Fruit fly (Drosophila melanogaster) S2 (cell line): ENCODE data around the gene dpr10.

Experiments used
- CG8478 ChIP-seq: fragments of >200 bp; optimal IDR thresholded peaks from 2 replicates; lab custom pipeline; 2018
- CTCF ChIP-seq, 2 experiments: fragments of >200 bp; optimal IDR thresholded peaks; 2 replicates each; lab custom pipeline; 2018

The dpr10 gene

dm6 chr3L:10198571-10198970 is 12.7 kb upstream of the dpr10 start:
- TF ChIP-seq CTCF (optimal IDR thresholded peaks at IDR 0.05; lab: Kevin White, UChicago), result no peak
- no peak for TF ChIP-seq CG8478

- TF ChIP-seq CG8478, result no peak
- no peak for TF ChIP-seq CTCF (optimal IDR thresholded peaks at IDR 0.05; lab: Kevin White, UChicago)
These were observed 11.5 kb upstream of the dpr10 start for dm6 chr3L:10197360-10197759.

- TF ChIP-seq CTCF (optimal IDR thresholded peaks at IDR 0.05; lab: Kevin White, UChicago) (no peak), CG8478 (no peak)
These were observed 3.3 kb upstream of the dpr10 start for dm6 chr3L:10189179-10189578.

DNA sequence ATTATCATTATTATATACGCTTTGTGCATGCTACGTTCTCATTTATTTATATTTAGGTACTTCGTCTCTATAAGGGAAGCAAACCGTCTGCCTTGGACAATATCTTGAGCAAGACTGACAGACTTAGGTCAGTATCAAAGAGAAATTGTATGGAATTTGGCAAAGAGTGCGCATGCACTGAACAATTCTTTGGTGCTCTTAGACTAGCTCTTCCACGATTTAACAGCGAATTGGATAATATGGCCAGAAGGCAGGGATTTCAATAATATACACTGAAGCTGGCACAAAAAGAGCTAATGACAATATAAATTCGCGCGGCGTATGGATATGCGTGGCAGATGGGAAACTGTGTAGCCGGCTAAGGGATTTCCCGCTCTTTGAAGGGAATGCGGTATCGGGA is 985 bp upstream of the dpr10 start:
- TF ChIP-seq CG8478 (no peak), CTCF (optimal IDR thresholded peaks at IDR 0.05; lab: Kevin White, UChicago) (no peak)

- no peak for TF ChIP-seq CG8478
- TF ChIP-seq CTCF (optimal IDR thresholded peaks at IDR 0.05; lab: Kevin White, UChicago), result no peak
These were observed 19.0 kb downstream of the dpr10 start, which contains the start of gene CG6628 for dm6 chr3L:10166923-10167322. TSS of gene CG6628 (minus strand) at chr3L:10167023.

DNA sequence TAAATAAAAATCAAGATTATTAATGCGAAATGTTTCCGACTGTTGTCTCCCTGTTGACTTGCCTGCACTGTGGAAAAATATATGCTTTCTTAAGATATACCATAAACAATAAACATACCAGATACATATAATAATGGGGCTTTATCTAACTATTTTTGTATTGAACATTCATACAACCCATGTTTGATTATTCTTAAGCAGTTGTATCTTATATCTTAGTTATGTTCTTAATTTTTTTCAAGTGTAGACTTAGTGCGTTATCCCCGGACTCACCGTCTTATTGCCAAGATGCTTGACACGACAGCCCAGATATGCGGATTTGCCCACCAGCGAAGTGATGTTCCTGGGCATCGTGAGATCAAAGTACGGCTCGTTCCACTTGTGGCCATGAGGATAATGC is 29.8 kb downstream of the dpr10 start:
- TF ChIP-seq CG8478 (no peak), CTCF (optimal IDR thresholded peaks at IDR 0.05; lab: Kevin White, UChicago) (no peak)

DNA sequence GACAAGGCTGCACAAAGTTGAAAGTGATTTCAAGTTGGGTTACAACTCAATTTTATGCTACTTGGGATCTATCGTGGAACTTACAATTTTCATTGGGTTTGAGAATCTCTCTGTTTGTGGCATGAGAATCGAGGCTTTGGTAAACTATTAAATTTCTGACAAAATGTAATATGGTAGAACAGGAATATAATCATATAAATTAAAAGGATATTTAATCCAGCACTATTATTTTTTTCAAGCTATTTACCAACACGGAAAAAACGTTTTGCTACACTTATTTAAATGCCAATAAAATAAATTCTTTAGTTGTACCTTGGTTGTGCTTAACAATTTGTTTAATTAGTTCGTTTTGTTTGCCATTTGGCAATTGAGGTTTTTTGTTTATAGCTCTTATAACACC is 34.4 kb downstream of the dpr10 start, which contains the start of gene CG8072:
CG8072 (plus strand) TSS at position 301 of the 400 bp plus-strand sequence.
- no peak for TF ChIP-seq CG8478
- TF ChIP-seq CTCF (optimal IDR thresholded peaks at IDR 0.05; lab: Kevin White, UChicago), result no peak

- TF ChIP-seq CTCF (optimal IDR thresholded peaks at IDR 0.05; lab: Kevin White, UChicago) (no peak), CG8478 (no peak)
These were observed 75.5 kb downstream of the dpr10 start for dm6 chr3L:10110379-10110778.

DNA sequence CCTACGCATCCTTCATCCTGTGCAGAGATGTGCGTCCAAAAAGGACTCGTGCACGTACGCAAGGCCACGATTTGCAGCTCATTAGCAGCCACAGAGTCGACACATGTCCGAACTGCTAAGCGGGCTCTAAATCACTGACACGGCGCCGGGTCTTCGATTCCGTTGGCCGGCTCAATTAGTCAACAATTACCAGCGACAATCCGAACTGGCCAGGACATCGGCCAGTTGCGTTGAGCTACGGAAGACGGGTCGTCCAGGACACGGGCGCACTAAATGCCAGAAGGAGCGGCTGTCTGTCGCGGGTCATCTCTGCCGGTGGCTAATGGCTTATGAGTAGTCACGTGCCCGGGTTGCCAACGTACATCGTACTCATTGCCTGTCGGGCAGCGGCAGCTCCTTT is 80.1 kb downstream of the dpr10 start:
- TF ChIP-seq CTCF (optimal IDR thresholded peaks at IDR 0.05; lab: Kevin White, UChicago) (no peak), CG8478 (no peak)

dm6 chr3L:10100781-10101180 is 85.1 kb downstream of the dpr10 start, which contains the start of gene CG42826:
TSS of gene CG42826 (minus strand) at chr3L:10100881.
- no peak for TF ChIP-seq CTCF (optimal IDR thresholded peaks at IDR 0.05; lab: Kevin White, UChicago)
- no peak for TF ChIP-seq CG8478

DNA sequence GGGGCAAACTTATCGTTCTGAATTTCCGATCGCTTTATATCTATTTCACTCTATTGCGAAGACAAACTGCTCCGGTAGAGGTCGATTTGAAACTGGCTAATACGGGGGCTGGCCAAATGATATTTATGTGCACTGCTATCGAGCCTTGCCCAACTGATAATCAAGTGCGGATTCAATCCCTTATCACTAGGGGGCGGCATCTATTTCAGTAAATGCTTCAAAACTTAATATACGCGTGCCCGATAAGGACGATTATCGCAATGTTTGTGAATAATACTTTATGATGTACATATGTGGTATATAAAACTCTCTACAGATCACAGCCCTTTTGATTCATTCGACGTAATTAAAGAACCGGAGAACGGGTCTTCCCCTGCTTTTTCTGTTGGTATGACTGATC is 87.9 kb downstream of the dpr10 start, which contains the start of gene Srg2:
Srg2 (minus strand) TSS at position 101 of the 400 bp plus-strand sequence.
- TF ChIP-seq CG8478 (no peak), CTCF (optimal IDR thresholded peaks at IDR 0.05; lab: Kevin White, UChicago) (no peak)
